Worm (Caenorhabditis elegans): ENCODE results near the gene nkat-1.

DNA sequence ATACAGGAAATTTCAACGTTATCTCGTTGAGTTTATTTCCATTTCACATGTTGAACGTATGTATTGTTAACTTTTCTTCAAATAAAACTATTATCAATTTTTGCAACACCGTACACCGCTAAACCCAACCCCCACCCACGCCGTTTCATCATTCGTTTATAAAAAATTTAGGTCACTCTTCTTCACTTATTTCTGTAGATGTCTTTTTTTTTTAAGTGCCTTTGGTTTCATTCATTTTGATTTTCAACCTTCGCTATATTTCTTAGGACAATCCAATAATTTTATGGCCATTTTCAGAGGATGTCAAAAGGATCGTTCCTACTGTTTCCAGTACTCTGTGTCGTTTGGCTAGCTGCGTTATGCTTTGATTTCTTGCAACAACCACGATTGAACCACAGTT is 40.2 kb upstream of the nkat-1 start, which contains the start of gene C37E2.3:
- TF ChIP-seq jun-1 (tag; optimal IDR thresholded peaks at IDR 0.05): no peak
- TF ChIP-seq zag-1 (tag; optimal IDR thresholded peaks at IDR 0.05): no peak
- no peak for TF ChIP-seq nhr-76 (tag; optimal IDR thresholded peaks at IDR 0.05)
